Fruit fly (Drosophila melanogaster) whole organism, embryonic: Measurements from ENCODE around the gene CG17207.

Experiments used
- Ada2b ChIP-seq: fragments of 200-800 bp; sonication (Bioruptor generic); IDR thresholded peaks from 2 replicates; pipeline ENCODE4 v1.3.6; 2022; ENCODE audit warnings: missing biosample characterization, missing genetic modification characterization
- CG12219 ChIP-seq: fragments of 200-800 bp; sonication (Bioruptor generic); optimal IDR thresholded peaks from 3 replicates; lab custom pipeline; 2018; ENCODE audit warnings: missing biosample characterization, mild to moderate bottlenecking, missing genetic modification characterization
- CG12769 ChIP-seq: fragments of 200-800 bp; sonication (Bioruptor generic); optimal IDR thresholded peaks from 2 replicates; lab custom pipeline; 2019; ENCODE audit warnings: missing biosample characterization, mild to moderate bottlenecking, missing genetic modification characterization, moderate library complexity
- CG13894 ChIP-seq: fragments of 200-800 bp; sonication (Bioruptor generic); optimal IDR thresholded peaks from 3 replicates; lab custom pipeline; 2018; ENCODE audit warnings: missing biosample characterization, mild to moderate bottlenecking, missing genetic modification characterization, moderate library complexity
- CG14050 ChIP-seq: fragments of 200-800 bp; sonication (Bioruptor generic); IDR thresholded peaks from 3 replicates; pipeline ENCODE4 v1.3.6; 2022; ENCODE audit warnings: missing biosample characterization, missing genetic modification characterization
- CG17829 ChIP-seq: fragments of 200-800 bp; optimal IDR thresholded peaks from 2 replicates; lab custom pipeline; 2019; ENCODE audit warnings: missing biosample characterization, mild to moderate bottlenecking, missing genetic modification characterization, moderate library complexity
- CG2875 ChIP-seq: fragments of 200-800 bp; sonication (Bioruptor generic); optimal IDR thresholded peaks from 2 replicates; lab custom pipeline; 2017; ENCODE audit warnings: missing biosample characterization, mild to moderate bottlenecking, missing genetic modification characterization, missing genetic modification reagents
- CG30403 ChIP-seq: fragments of 200-800 bp; sonication (Bioruptor generic); optimal IDR thresholded peaks from 3 replicates; lab custom pipeline; 2016; ENCODE audit warnings: missing biosample characterization, missing genetic modification characterization
- CG34376 ChIP-seq: fragments of 200-800 bp; sonication (Bioruptor generic); optimal IDR thresholded peaks from 2 replicates; lab custom pipeline; 2018; ENCODE audit warnings: missing biosample characterization, mild to moderate bottlenecking, missing genetic modification characterization
- CG4730 ChIP-seq: fragments of 200-800 bp; sonication (Bioruptor generic); IDR thresholded peaks from 2 replicates; pipeline ENCODE4 v1.3.6; 2022; ENCODE audit warnings: missing biosample characterization, missing genetic modification characterization
- CG5245 ChIP-seq: fragments of 200-800 bp; sonication (Bioruptor generic); optimal IDR thresholded peaks from 3 replicates; lab custom pipeline; 2016; ENCODE audit warnings: missing biosample characterization, missing genetic modification characterization
- CG8290 ChIP-seq, 3 experiments: fragments of 200-800 bp; sonication (Bioruptor generic); optimal IDR thresholded peaks; 2 replicates each; lab custom pipeline; 2016 to 2019; ENCODE audit warnings: missing biosample characterization in 3 of 3, missing genetic modification characterization in 3 of 3, mild to moderate bottlenecking in 2 of 3, moderate library complexity in 1 of 3
- CG8359 ChIP-seq: fragments of 200-800 bp; sonication (Bioruptor generic); optimal IDR thresholded peaks from 2 replicates; lab custom pipeline; 2017; ENCODE audit warnings: missing biosample characterization, mild to moderate bottlenecking, missing genetic modification characterization, borderline replicate concordance
- CG9876 ChIP-seq: fragments of 200-800 bp; sonication (Bioruptor generic); optimal IDR thresholded peaks from 2 replicates; lab custom pipeline; 2016; ENCODE audit warnings: missing biosample characterization, missing genetic modification characterization
- CoRest ChIP-seq: fragments of 200-800 bp; sonication (Bioruptor generic); optimal IDR thresholded peaks from 3 replicates; lab custom pipeline; 2018; ENCODE audit warnings: missing biosample characterization, mild to moderate bottlenecking, missing genetic modification characterization, moderate library complexity
- Fer3 ChIP-seq: fragments of 200-800 bp; sonication (Bioruptor generic); optimal IDR thresholded peaks from 2 replicates; lab custom pipeline; 2018; ENCODE audit warnings: missing biosample characterization, mild to moderate bottlenecking, missing genetic modification characterization, moderate library complexity
- HLHmδ ChIP-seq: fragments of 200-800 bp; sonication (Bioruptor generic); optimal IDR thresholded peaks from 2 replicates; lab custom pipeline; 2018; ENCODE audit warnings: missing biosample characterization, mild to moderate bottlenecking, missing genetic modification characterization, moderate library complexity
- Hand ChIP-seq: fragments of 200-800 bp; sonication (Bioruptor generic); optimal IDR thresholded peaks from 2 replicates; lab custom pipeline; 2017; ENCODE audit warnings: mild to moderate bottlenecking, missing biosample characterization, missing genetic modification reagents, missing genetic modification characterization
- HmgZ ChIP-seq: fragments of 200-800 bp; sonication (Bioruptor generic); optimal IDR thresholded peaks from 2 replicates; lab custom pipeline; 2018; ENCODE audit warnings: missing biosample characterization, mild to moderate bottlenecking, missing genetic modification characterization
- MBD-R2 ChIP-seq: fragments of 200-800 bp; sonication (Bioruptor generic); IDR thresholded peaks from 2 replicates; pipeline ENCODE4 v1.3.6; 2022; ENCODE audit warnings: missing biosample characterization, missing genetic modification characterization
- Med ChIP-seq: fragments of 200-800 bp; sonication (Bioruptor generic); peaks from one replicate; lab custom pipeline; 2016; ENCODE audit warnings: missing biosample characterization, missing genetic modification characterization, mild to moderate bottlenecking, inconsistent platforms, moderate library complexity
- NfI ChIP-seq: fragments of 200-800 bp; sonication (Bioruptor generic); optimal IDR thresholded peaks from 3 replicates; lab custom pipeline; 2018; ENCODE audit warnings: missing biosample characterization, mild to moderate bottlenecking, missing genetic modification characterization, moderate library complexity
- Oaz ChIP-seq: fragments of 200-800 bp; sonication (Bioruptor generic); IDR thresholded peaks from 2 replicates; pipeline ENCODE4 v1.3.6; 2022; ENCODE audit warnings: missing biosample characterization, missing genetic modification characterization
- Oli ChIP-seq: fragments of 200-800 bp; sonication (Bioruptor generic); optimal IDR thresholded peaks from 2 replicates; lab custom pipeline; 2018; ENCODE audit warnings: missing biosample characterization, mild to moderate bottlenecking, missing genetic modification characterization, moderate library complexity
- PHDP ChIP-seq: fragments of 200-800 bp; sonication (Bioruptor generic); optimal IDR thresholded peaks from 3 replicates; lab custom pipeline; 2018; ENCODE audit warnings: missing biosample characterization, mild to moderate bottlenecking, missing genetic modification characterization, moderate library complexity
- Ptx1 ChIP-seq: fragments of 200-800 bp; sonication (Bioruptor generic); IDR thresholded peaks from 2 replicates; pipeline ENCODE4 v1.3.6; 2022; ENCODE audit warnings: missing biosample characterization, missing genetic modification characterization
- Xbp1 ChIP-seq: fragments of 200-800 bp; sonication (Bioruptor generic); optimal IDR thresholded peaks from 3 replicates; lab custom pipeline; 2016; ENCODE audit warnings: missing biosample characterization, mild to moderate bottlenecking, missing genetic modification characterization
- cato ChIP-seq: fragments of 200-800 bp; sonication (Bioruptor generic); optimal IDR thresholded peaks from 2 replicates; lab custom pipeline; 2016; ENCODE audit warnings: missing biosample characterization, missing genetic modification characterization, borderline replicate concordance
- ci ChIP-seq: fragments of 200-800 bp; sonication (Bioruptor generic); IDR thresholded peaks from 3 replicates; pipeline ENCODE4 v1.3.6; 2022; ENCODE audit warnings: missing biosample characterization, missing genetic modification characterization
- dmrt99B ChIP-seq: fragments of 200-800 bp; sonication (Bioruptor generic); optimal IDR thresholded peaks from 2 replicates; lab custom pipeline; 2018; ENCODE audit warnings: missing biosample characterization, mild to moderate bottlenecking, missing genetic modification characterization, moderate library complexity
- dysf ChIP-seq: fragments of 200-800 bp; sonication (Bioruptor generic); IDR thresholded peaks from 3 replicates; pipeline ENCODE4 v1.3.6; 2022; ENCODE audit warnings: missing biosample characterization, missing genetic modification characterization
- eve ChIP-seq, 2 experiments: fragments of >200 bp; optimal IDR thresholded peaks; 2 replicates each; lab custom pipeline; 2017; ENCODE audit warnings: missing biosample characterization in 2 of 2, missing genetic modification characterization in 2 of 2
- gem ChIP-seq: fragments of 200-800 bp; sonication (Bioruptor generic); optimal IDR thresholded peaks from 2 replicates; lab custom pipeline; 2019; ENCODE audit warnings: missing biosample characterization, mild to moderate bottlenecking, missing genetic modification characterization, moderate library complexity
- gsb ChIP-seq: fragments of 200-800 bp; sonication (Bioruptor generic); IDR thresholded peaks from 2 replicates; pipeline ENCODE4 v1.3.6; 2022; ENCODE audit warnings: missing biosample characterization, missing genetic modification characterization
- ind ChIP-seq: fragments of 200-800 bp; sonication (Bioruptor generic); optimal IDR thresholded peaks from 3 replicates; lab custom pipeline; 2016; ENCODE audit warnings: missing biosample characterization, missing genetic modification characterization
- nmo ChIP-seq: fragments of 200-800 bp; sonication (Bioruptor generic); optimal IDR thresholded peaks from 2 replicates; lab custom pipeline; 2018; ENCODE audit warnings: missing biosample characterization, mild to moderate bottlenecking, missing genetic modification characterization, moderate library complexity
- odd ChIP-seq: fragments of 200-800 bp; sonication (Bioruptor generic); optimal IDR thresholded peaks from 2 replicates; lab custom pipeline; 2017; ENCODE audit warnings: missing biosample characterization, mild to moderate bottlenecking, missing genetic modification characterization
- onecut ChIP-seq: fragments of 200-800 bp; sonication (Bioruptor generic); IDR thresholded peaks from 2 replicates; pipeline ENCODE4 v1.3.6; 2022; ENCODE audit warnings: missing biosample characterization, missing genetic modification characterization
- phol ChIP-seq: fragments of 200-800 bp; sonication (Bioruptor generic); optimal IDR thresholded peaks from 3 replicates; lab custom pipeline; 2018; ENCODE audit warnings: missing biosample characterization, mild to moderate bottlenecking, missing genetic modification characterization, moderate library complexity
- pnt ChIP-seq: fragments of 200-800 bp; sonication (Bioruptor generic); optimal IDR thresholded peaks from 3 replicates; lab custom pipeline; 2016; ENCODE audit warnings: missing biosample characterization, missing genetic modification characterization
- ranshi ChIP-seq: fragments of 200-800 bp; sonication (Bioruptor generic); IDR thresholded peaks from 2 replicates; pipeline ENCODE4 v1.3.6; 2022; ENCODE audit warnings: missing biosample characterization, missing genetic modification characterization
- scrt ChIP-seq: fragments of 200-800 bp; sonication (Bioruptor generic); optimal IDR thresholded peaks from 2 replicates; lab custom pipeline; 2018; ENCODE audit warnings: missing biosample characterization, mild to moderate bottlenecking, missing genetic modification characterization, moderate library complexity
- sisA ChIP-seq: fragments of 200-800 bp; sonication (Bioruptor generic); IDR thresholded peaks from 2 replicates; pipeline ENCODE4 v1.3.6; 2022; ENCODE audit warnings: missing biosample characterization, missing genetic modification characterization
- slp2 ChIP-seq: fragments of 200-800 bp; sonication (Bioruptor generic); optimal IDR thresholded peaks from 2 replicates; lab custom pipeline; 2016; ENCODE audit warnings: missing biosample characterization, missing genetic modification characterization
- so ChIP-seq: fragments of 200-800 bp; sonication (Bioruptor generic); IDR thresholded peaks from 3 replicates; pipeline ENCODE4 v1.3.6; 2022; ENCODE audit warnings: missing biosample characterization, missing genetic modification characterization
- stc ChIP-seq: fragments of 200-800 bp; sonication (Bioruptor generic); IDR thresholded peaks from 2 replicates; pipeline ENCODE4 v1.3.6; 2022; ENCODE audit warnings: missing biosample characterization, missing genetic modification characterization
- tin ChIP-seq: fragments of 200-800 bp; sonication (Bioruptor generic); optimal IDR thresholded peaks from 3 replicates; lab custom pipeline; 2016; ENCODE audit warnings: missing biosample characterization, missing genetic modification characterization
- unpg ChIP-seq: fragments of 200-800 bp; sonication (Bioruptor generic); optimal IDR thresholded peaks from 3 replicates; lab custom pipeline; 2018; ENCODE audit warnings: missing biosample characterization, mild to moderate bottlenecking, missing genetic modification characterization, moderate library complexity
- wek ChIP-seq: fragments of 200-800 bp; sonication (Bioruptor generic); optimal IDR thresholded peaks from 3 replicates; lab custom pipeline; 2018; ENCODE audit warnings: missing biosample characterization, mild to moderate bottlenecking, missing genetic modification characterization, moderate library complexity
- z ChIP-seq: fragments of 200-800 bp; sonication (Bioruptor generic); IDR thresholded peaks from 3 replicates; pipeline ENCODE4 v1.3.6; 2022; ENCODE audit warnings: missing biosample characterization, missing genetic modification characterization

The CG17207 gene

DNA sequence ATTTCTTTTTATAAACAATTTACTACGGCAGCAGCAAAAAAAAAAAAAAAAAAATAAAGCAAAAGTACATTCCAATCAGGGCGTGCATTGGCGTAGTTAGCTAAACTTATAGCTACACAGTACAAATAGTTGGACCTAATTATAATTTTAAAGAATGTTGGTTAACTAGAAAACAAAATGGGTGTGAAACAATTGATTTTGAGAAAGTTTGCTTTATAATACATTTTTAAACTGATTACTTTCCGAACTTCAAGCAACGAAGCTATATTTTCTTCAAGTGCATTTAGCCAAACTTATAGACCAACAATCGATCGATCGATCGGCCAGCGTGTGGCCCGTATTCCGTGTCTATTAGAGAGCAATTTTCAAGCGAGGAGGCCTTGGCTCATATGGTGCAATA, 12.4 kb upstream of the CG17207 start (continued):
- TF ChIP-seq PHDP (tag; lab: Kevin White, UChicago) (peak; percentile 40), Hand (GFP tag; lab: Kevin White, UChicago) (no peak), CG17829 (tag; lab: Kevin White, UChicago) (peak; percentile 9), CG13894 (tag; lab: Kevin White, UChicago) (no peak), CG9876 (no peak), so (GFP tag; lab: Robert Waterston, UW) (no peak), eve (GFP tag; optimal IDR thresholded peaks at IDR 0.05; lab: Kevin White, UChicago) (no peak), CG8359 (no peak), CG12219 (GFP tag; lab: Kevin White, UChicago) (peak; percentile 23), HmgZ (tag; lab: Kevin White, UChicago) (no peak), CG2875 (GFP tag; lab: Kevin White, UChicago) (no peak), Ptx1 (peak; percentile 56), dmrt99B (tag; lab: Kevin White, UChicago) (peak; percentile 65), MBD-R2 (GFP tag; lab: Robert Waterston, UW) (no peak), Oli (tag; lab: Kevin White, UChicago) (peak; percentile 58), Xbp1 (GFP tag; lab: Kevin White, UChicago) (peak; percentile 7), CG5245 (GFP tag; lab: Kevin White, UChicago) (peak; percentile 9), sisA (GFP tag; lab: Robert Waterston, UW) (0 out of 2 replicates have a peak, but pooled peaks have one; percentile 31), ci (GFP tag; lab: Robert Waterston, UW) (peak; percentile 58; the same call in 2 of the 3 replicates), Ada2b (GFP tag; lab: Robert Waterston, UW) (peak; percentile 31; the same call in 1 of the 2 replicates), Fer3 (peak; percentile 48), HLHmδ (GFP tag; lab: Kevin White, UChicago) (no peak), cato (GFP tag; lab: Kevin White, UChicago) (peak; percentile 16), CG12769 (peak; percentile 43), Med (GFP tag; lab: Kevin White, UChicago) (peak; percentile 80), wek (GFP tag; lab: Kevin White, UChicago) (no peak), CoRest (tag; lab: Kevin White, UChicago) (peak; percentile 40), tin (peak; percentile 19), odd (GFP tag; lab: Kevin White, UChicago) (peak; percentile 6), slp2 (GFP tag; lab: Kevin White, UChicago) (peak; percentile 24), gsb (0 out of 2 replicates have a peak, but pooled peaks have one; percentile 6), ind (peak; percentile 34), ranshi (GFP tag; lab: Robert Waterston, UW) (peak; percentile 50; the same call in 1 of the 2 replicates), nmo (GFP tag; lab: Kevin White, UChicago) (peak; percentile 27), z (GFP tag; lab: Robert Waterston, UW) (no peak), CG34376 (GFP tag; lab: Kevin White, UChicago) (no peak), stc (peak; percentile 37; the same call in 1 of the 2 replicates), CG14050 (GFP tag; lab: Robert Waterston, UW) (peak; percentile 41; the same call in 2 of the 3 replicates), unpg (GFP tag; lab: Kevin White, UChicago) (peak; percentile 52), NfI (GFP tag; lab: Kevin White, UChicago) (peak; percentile 34), pnt (GFP tag; lab: Kevin White, UChicago) (no peak), Oaz (GFP tag; lab: Robert Waterston, UW) (no peak), phol (tag; lab: Kevin White, UChicago) (peak; percentile 47), dysf (peak; percentile 65), scrt (GFP tag; lab: Kevin White, UChicago) (no peak), CG30403 (peak; percentile 40), gem (peak; percentile 69), onecut (GFP tag; lab: Robert Waterston, UW) (peak; percentile 48), CG4730 (GFP tag; lab: Robert Waterston, UW) (no peak), CG8290 (GFP tag; optimal IDR thresholded peaks at IDR 0.05; lab: Kevin White, UChicago) (no peak), CG8290 (tag; optimal IDR thresholded peaks at IDR 0.05; lab: Kevin White, UChicago) (peak in 1 of 2 experiments; percentile 65)
